Fruit fly (Drosophila melanogaster) whole organism, adult: Measurements from ENCODE around the gene Or85e.

Source experiments
- CG12768 ChIP-seq: fragments of 200-800 bp; sonication (Bioruptor generic); optimal IDR thresholded peaks from 2 replicates; lab custom pipeline; 2017; ENCODE audit warnings: missing biosample characterization, missing genetic modification characterization, mild to moderate bottlenecking, moderate library complexity, missing genetic modification reagents
- CG7045 ChIP-seq: fragments of 200-800 bp; sonication (Bioruptor generic); optimal IDR thresholded peaks from 2 replicates; lab custom pipeline; 2017; ENCODE audit warnings: missing biosample characterization, mild to moderate bottlenecking, missing genetic modification characterization
- CG7101 ChIP-seq: fragments of 200-800 bp; sonication (Bioruptor generic); optimal IDR thresholded peaks from 2 replicates; lab custom pipeline; 2018; ENCODE audit warnings: missing biosample characterization, mild to moderate bottlenecking, missing genetic modification characterization, moderate library complexity
- kay ChIP-seq: fragments of 200-800 bp; sonication (Bioruptor generic); peaks from one replicate; lab custom pipeline; 2016; ENCODE audit warnings: missing biosample characterization, missing genetic modification characterization, borderline replicate concordance
- toe ChIP-seq: fragments of 200-800 bp; sonication (Bioruptor generic); optimal IDR thresholded peaks from 2 replicates; lab custom pipeline; 2016; ENCODE audit warnings: missing biosample characterization, missing genetic modification characterization

DNA sequence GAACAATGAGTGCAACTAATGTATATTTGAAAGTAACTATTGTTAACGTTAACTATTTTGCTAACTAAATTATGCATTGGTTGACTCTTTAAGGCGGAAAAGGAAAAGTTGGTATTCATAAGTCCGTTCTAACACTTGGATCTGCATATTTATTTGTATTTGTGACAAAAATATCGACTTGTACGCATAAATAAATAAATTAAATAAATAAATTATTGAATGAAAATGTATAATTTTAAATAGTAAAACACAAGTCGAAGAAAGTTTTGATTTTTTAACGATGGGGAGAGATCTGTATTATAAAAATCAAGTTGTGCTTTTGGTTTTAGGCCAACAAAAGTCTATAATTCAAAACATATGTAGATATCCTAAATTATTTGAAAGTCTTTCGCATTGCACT is 31.9 kb upstream of the Or85e start, which contains the start of gene CG8036:
- no peak for TF ChIP-seq CG7101 (tag; lab: Kevin White, UChicago)
- TF ChIP-seq toe (GFP tag; lab: Kevin White, UChicago) = no peak
- no peak for TF ChIP-seq CG7045
- TF ChIP-seq CG12768 (GFP tag; lab: Kevin White, UChicago) = no peak
- no peak for TF ChIP-seq kay (GFP tag; lab: Kevin White, UChicago)
